Fruit fly (Drosophila melanogaster) whole organism, embryonic: ENCODE results near the gene Rbp1-like.
A peak's percentile ranks its signal among the peaks of the same experiment; 100 is the strongest.

Experiments
- CG10543 ChIP-seq: fragments of 200-800 bp; sonication (Bioruptor generic); optimal IDR thresholded peaks from 3 replicates; lab custom pipeline; 2017; ENCODE audit warnings: missing biosample characterization, mild to moderate bottlenecking, missing genetic modification characterization, moderate library complexity
- CG11504 ChIP-seq: fragments of 200-800 bp; sonication (Bioruptor generic); optimal IDR thresholded peaks from 3 replicates; lab custom pipeline; 2019; ENCODE audit warnings: missing biosample characterization, mild to moderate bottlenecking, missing genetic modification characterization, moderate library complexity
- CG12219 ChIP-seq: fragments of 200-800 bp; sonication (Bioruptor generic); optimal IDR thresholded peaks from 3 replicates; lab custom pipeline; 2018; ENCODE audit warnings: missing biosample characterization, mild to moderate bottlenecking, missing genetic modification characterization
- CG13287 ChIP-seq: fragments of 200-800 bp; sonication (Bioruptor generic); IDR thresholded peaks from 2 replicates; pipeline ENCODE4 v1.3.6; 2022; ENCODE audit warnings: missing biosample characterization, missing genetic modification characterization; ENCODE audit not compliant: partially characterized antibody
- CG1647 ChIP-seq: fragments of 200-800 bp; sonication (Bioruptor generic); optimal IDR thresholded peaks from 3 replicates; lab custom pipeline; 2016; ENCODE audit warnings: missing biosample characterization, missing genetic modification characterization
- CG17829 ChIP-seq: fragments of 200-800 bp; optimal IDR thresholded peaks from 2 replicates; lab custom pipeline; 2019; ENCODE audit warnings: missing biosample characterization, mild to moderate bottlenecking, missing genetic modification characterization, moderate library complexity
- CG18011 ChIP-seq: fragments of 200-800 bp; sonication (Bioruptor generic); optimal IDR thresholded peaks from 2 replicates; lab custom pipeline; 2017; ENCODE audit warnings: missing biosample characterization, missing genetic modification characterization, mild to moderate bottlenecking, moderate library complexity, missing genotype
- CG2120 ChIP-seq: fragments of 200-800 bp; sonication (Bioruptor generic); optimal IDR thresholded peaks from 3 replicates; lab custom pipeline; 2016; ENCODE audit warnings: missing biosample characterization, missing genetic modification characterization
- CG30020 ChIP-seq: fragments of 200-800 bp; optimal IDR thresholded peaks from 2 replicates; lab custom pipeline; 2019; ENCODE audit warnings: missing biosample characterization, mild to moderate bottlenecking, missing genetic modification characterization, moderate library complexity
- CG30403 ChIP-seq: fragments of 200-800 bp; sonication (Bioruptor generic); optimal IDR thresholded peaks from 3 replicates; lab custom pipeline; 2016; ENCODE audit warnings: missing biosample characterization, missing genetic modification characterization
- CG30431 ChIP-seq: fragments of 200-800 bp; sonication (Bioruptor generic); optimal IDR thresholded peaks from 2 replicates; lab custom pipeline; 2017; ENCODE audit warnings: missing biosample characterization, missing genetic modification characterization
- CG3281 ChIP-seq: fragments of 200-800 bp; sonication (Bioruptor generic); optimal IDR thresholded peaks from 3 replicates; lab custom pipeline; 2017; ENCODE audit warnings: missing biosample characterization, mild to moderate bottlenecking, missing genetic modification characterization
- CG34422 ChIP-seq: fragments of 200-800 bp; sonication (Bioruptor generic); IDR thresholded peaks from 3 replicates; pipeline ENCODE4 v1.3.6; 2022; ENCODE audit warnings: missing biosample characterization, missing genetic modification characterization
- CG5245 ChIP-seq: fragments of 200-800 bp; sonication (Bioruptor generic); optimal IDR thresholded peaks from 3 replicates; lab custom pipeline; 2016; ENCODE audit warnings: missing biosample characterization, missing genetic modification characterization
- CG6175 ChIP-seq: fragments of 200-800 bp; sonication (Bioruptor generic); IDR thresholded peaks from 3 replicates; pipeline ENCODE4 v1.3.6; 2022; ENCODE audit warnings: missing biosample characterization, missing genetic modification characterization
- CG7556 ChIP-seq: fragments of 200-800 bp; sonication (Bioruptor generic); optimal IDR thresholded peaks from 2 replicates; lab custom pipeline; 2017; ENCODE audit warnings: missing biosample characterization, mild to moderate bottlenecking, missing genetic modification characterization
- CG7963 ChIP-seq: fragments of 200-800 bp; sonication (Bioruptor generic); IDR thresholded peaks from 3 replicates; pipeline ENCODE4 v1.3.6; 2022; ENCODE audit warnings: missing biosample characterization, missing genetic modification characterization; ENCODE audit not compliant: partially characterized antibody
- CG9215 ChIP-seq: fragments of 200-800 bp; sonication (Bioruptor generic); IDR thresholded peaks from 2 replicates; pipeline ENCODE4 v1.3.6; 2022; ENCODE audit warnings: missing biosample characterization, missing genetic modification characterization
- CG9437 ChIP-seq: fragments of 200-800 bp; sonication (Bioruptor generic); optimal IDR thresholded peaks from 2 replicates; lab custom pipeline; 2018; ENCODE audit warnings: missing biosample characterization, mild to moderate bottlenecking, missing genetic modification characterization
- CG9727 ChIP-seq: fragments of 200-800 bp; sonication (Bioruptor generic); optimal IDR thresholded peaks from 3 replicates; lab custom pipeline; 2017; ENCODE audit warnings: missing biosample characterization, mild to moderate bottlenecking, missing genetic modification characterization
- Camta ChIP-seq: fragments of 200-800 bp; sonication (Bioruptor generic); optimal IDR thresholded peaks from 2 replicates; lab custom pipeline; 2016; ENCODE audit warnings: missing biosample characterization, missing genetic modification characterization
- Dbx ChIP-seq: fragments of 200-800 bp; sonication (Bioruptor generic); IDR thresholded peaks from 3 replicates; pipeline ENCODE4 v1.3.6; 2022; ENCODE audit warnings: missing biosample characterization, missing genetic modification characterization
- E2f1 ChIP-seq: fragments of 200-800 bp; sonication (Bioruptor generic); IDR thresholded peaks from 2 replicates; pipeline ENCODE4 v1.3.6; 2022; ENCODE audit warnings: missing biosample characterization, missing genetic modification characterization
- Gsc ChIP-seq: fragments of 200-800 bp; sonication (Bioruptor generic); IDR thresholded peaks from 2 replicates; pipeline ENCODE4 v1.3.6; 2022; ENCODE audit warnings: missing biosample characterization, missing genetic modification characterization
- HLH4C ChIP-seq: fragments of 200-800 bp; sonication (Bioruptor generic); IDR thresholded peaks from 3 replicates; pipeline ENCODE4 v1.3.6; 2022; ENCODE audit warnings: missing biosample characterization, missing genetic modification characterization; ENCODE audit not compliant: partially characterized antibody
- Oli ChIP-seq: fragments of 200-800 bp; sonication (Bioruptor generic); optimal IDR thresholded peaks from 2 replicates; lab custom pipeline; 2018; ENCODE audit warnings: missing biosample characterization, mild to moderate bottlenecking, missing genetic modification characterization, moderate library complexity
- Sin3A ChIP-seq: fragments of >200 bp; optimal IDR thresholded peaks from 2 replicates; lab custom pipeline; 2018
- bab2 ChIP-seq: fragments of 200-800 bp; sonication (Bioruptor generic); optimal IDR thresholded peaks from 2 replicates; lab custom pipeline; 2016; ENCODE audit warnings: missing biosample characterization, missing genetic modification characterization
- crc ChIP-seq: fragments of 200-800 bp; sonication (Bioruptor generic); optimal IDR thresholded peaks from 2 replicates; lab custom pipeline; 2016; ENCODE audit warnings: missing biosample characterization, missing genetic modification characterization
- dmrt11E ChIP-seq: fragments of 200-800 bp; sonication (Bioruptor generic); optimal IDR thresholded peaks from 3 replicates; lab custom pipeline; 2018; ENCODE audit warnings: missing biosample characterization, mild to moderate bottlenecking, missing genetic modification characterization, moderate library complexity
- exex ChIP-seq: fragments of 200-800 bp; sonication (Bioruptor generic); optimal IDR thresholded peaks from 4 replicates; lab custom pipeline; 2018; ENCODE audit warnings: missing biosample characterization, mild to moderate bottlenecking, missing genetic modification characterization, moderate library complexity
- her ChIP-seq: fragments of 200-800 bp; sonication (Bioruptor generic); optimal IDR thresholded peaks from 2 replicates; lab custom pipeline; 2016; ENCODE audit warnings: missing biosample characterization, missing genetic modification characterization
- jumu ChIP-seq: fragments of 200-800 bp; sonication (Bioruptor generic); optimal IDR thresholded peaks from 3 replicates; lab custom pipeline; 2016; ENCODE audit warnings: missing biosample characterization, missing genetic modification characterization
- maf-S ChIP-seq: fragments of 200-800 bp; sonication (Bioruptor generic); optimal IDR thresholded peaks from 2 replicates; lab custom pipeline; 2016; ENCODE audit warnings: missing biosample characterization, missing genetic modification characterization
- org-1 ChIP-seq: fragments of 200-800 bp; sonication (Bioruptor generic); optimal IDR thresholded peaks from 2 replicates; lab custom pipeline; 2017; ENCODE audit warnings: missing biosample characterization, missing genetic modification characterization
- pum ChIP-seq: fragments of 200-800 bp; sonication (Bioruptor generic); optimal IDR thresholded peaks from 2 replicates; lab custom pipeline; 2016; ENCODE audit warnings: missing biosample characterization, missing genetic modification characterization
- toy ChIP-seq: fragments of 200-800 bp; sonication (Bioruptor generic); IDR thresholded peaks from 2 replicates; pipeline ENCODE4 v1.3.6; 2022; ENCODE audit warnings: missing biosample characterization, missing genetic modification characterization
- zen ChIP-seq: fragments of 200-800 bp; sonication (Bioruptor generic); optimal IDR thresholded peaks from 3 replicates; lab custom pipeline; 2018; ENCODE audit warnings: missing biosample characterization, mild to moderate bottlenecking, missing genetic modification characterization, moderate library complexity
- zf30C ChIP-seq: fragments of 200-800 bp; sonication (Bioruptor generic); optimal IDR thresholded peaks from 3 replicates; lab custom pipeline; 2018; ENCODE audit warnings: missing biosample characterization, mild to moderate bottlenecking, missing genetic modification characterization

The Rbp1-like gene

dm6 chrX:13332702-13333243 is 51.9 kb downstream of the Rbp1-like start (continued):
- TF ChIP-seq CG6175 (GFP tag; lab: Robert Waterston, UW) (no peak), CG9215 (GFP tag; lab: Robert Waterston, UW) (peak; percentile 44; the same call in 1 of the 2 replicates), dmrt11E (tag; lab: Kevin White, UChicago) (no peak), CG30431 (GFP tag; lab: Kevin White, UChicago) (no peak), CG13287 (GFP tag; lab: Robert Waterston, UW) (no peak), pum (GFP tag; lab: Kevin White, UChicago) (peak; percentile 14), maf-S (GFP tag; lab: Kevin White, UChicago) (peak; percentile 42), CG11504 (peak; percentile 25), CG12219 (GFP tag; lab: Kevin White, UChicago) (no peak), zf30C (GFP tag; lab: Kevin White, UChicago) (no peak), org-1 (GFP tag; lab: Kevin White, UChicago) (peak; percentile 4), CG30020 (tag; lab: Kevin White, UChicago) (no peak), CG1647 (GFP tag; lab: Kevin White, UChicago) (peak; percentile 17), toy (GFP tag; lab: Robert Waterston, UW) (no peak), CG30403 (peak; percentile 43), CG2120 (GFP tag; lab: Kevin White, UChicago) (peak; percentile 77), crc (GFP tag; lab: Kevin White, UChicago) (peak; percentile 12), exex (peak; percentile 82), Gsc (no peak), Dbx (GFP tag; lab: Robert Waterston, UW) (0 out of 3 replicates have a peak, but pooled peaks have one; percentile 27), CG9727 (peak; percentile 55), jumu (GFP tag; lab: Kevin White, UChicago) (peak; percentile 31), CG3281 (GFP tag; lab: Kevin White, UChicago) (peak; percentile 36), zen (no peak), E2f1 (no peak), CG9437 (GFP tag; lab: Kevin White, UChicago) (peak; percentile 25), CG5245 (GFP tag; lab: Kevin White, UChicago) (no peak), Camta (GFP tag; lab: Kevin White, UChicago) (no peak), CG17829 (tag; lab: Kevin White, UChicago) (no peak), CG7556 (GFP tag; lab: Kevin White, UChicago) (peak; percentile 20), her (GFP tag; lab: Kevin White, UChicago) (peak; percentile 49), Sin3A (lab: Kevin White, UChicago) (no peak), CG10543 (GFP tag; lab: Kevin White, UChicago) (peak; percentile 70), bab2 (GFP tag; lab: Kevin White, UChicago) (peak; percentile 45), HLH4C (no peak), CG18011 (GFP tag; lab: Kevin White, UChicago) (no peak), Oli (tag; lab: Kevin White, UChicago) (peak; percentile 29), CG34422 (GFP tag; lab: Robert Waterston, UW) (no peak), CG7963 (no peak)
